Fruit fly (Drosophila melanogaster): Measurements from ENCODE around the gene sgl.

dm6 chr3L:6990288-6990687, 25.7 kb upstream of the sgl start, which contains the start of gene bin:
- TF ChIP-seq psq (optimal IDR thresholded peaks at IDR 0.05) = no peak
- TF ChIP-seq Dll (optimal IDR thresholded peaks at IDR 0.05) = no peak
- TF ChIP-seq pan (optimal IDR thresholded peaks at IDR 0.05) = no peak
- no peak for TF ChIP-seq usp (GFP tag; optimal IDR thresholded peaks at IDR 0.05)
- no peak for TF ChIP-seq CG8478 (optimal IDR thresholded peaks at IDR 0.05)

Measured in whole organism.